Worm (Caenorhabditis elegans) whole organism, mixed stage, embryonic: ENCODE results near the gene T08G3.11.

Experiments used
- M03D4.4 ChIP-seq: sonication (generic microtip); optimal IDR thresholded peaks from 2 replicates; lab custom pipeline; 2017; ENCODE audit warnings: mild to moderate bottlenecking, missing genetic modification characterization, missing compliant biosample characterization
- bed-3 ChIP-seq: fragments of 200-800 bp; sonication (Bioruptor generic); optimal IDR thresholded peaks from 3 replicates; lab custom pipeline; 2018; ENCODE audit warnings: mild to moderate bottlenecking, missing genetic modification characterization, moderate library complexity, missing compliant biosample characterization
- blmp-1 ChIP-seq: fragments of 150-350 bp; optimal IDR thresholded peaks from 2 replicates; lab custom pipeline; 2014; ENCODE audit warnings: missing biosample characterization, missing genetic modification characterization
- ceh-39 ChIP-seq: fragments of 150-350 bp; optimal IDR thresholded peaks from 2 replicates; lab custom pipeline; 2014; ENCODE audit warnings: missing biosample characterization, missing genetic modification characterization
- ceh-43 ChIP-seq: fragments of 200-800 bp; sonication (Bioruptor generic); optimal IDR thresholded peaks from 2 replicates; lab custom pipeline; 2018; ENCODE audit warnings: mild to moderate bottlenecking, missing genetic modification characterization, moderate library complexity, missing compliant biosample characterization
- ceh-83 ChIP-seq: fragments of 200-800 bp; sonication (Bioruptor generic); optimal IDR thresholded peaks from 2 replicates; lab custom pipeline; 2018; ENCODE audit warnings: mild to moderate bottlenecking, missing genetic modification characterization, missing compliant biosample characterization
- ces-1 ChIP-seq: fragments of 150-350 bp; optimal IDR thresholded peaks from 2 replicates; lab custom pipeline; 2014; ENCODE audit warnings: missing biosample characterization, missing genetic modification reagents, missing genetic modification characterization
- cnd-1 ChIP-seq: fragments of 200-800 bp; sonication (Bioruptor generic); optimal IDR thresholded peaks from 2 replicates; lab custom pipeline; 2018; ENCODE audit warnings: mild to moderate bottlenecking, missing genetic modification characterization, missing compliant biosample characterization
- drap-1 ChIP-seq: fragments of 200-800 bp; sonication (Bioruptor generic); optimal IDR thresholded peaks from 3 replicates; lab custom pipeline; 2018; ENCODE audit warnings: mild to moderate bottlenecking, missing genetic modification characterization, missing compliant biosample characterization
- elt-1 ChIP-seq: sonication (generic microtip); optimal IDR thresholded peaks from 2 replicates; lab custom pipeline; 2017; ENCODE audit warnings: missing genetic modification characterization, mild to moderate bottlenecking, missing compliant biosample characterization, antibody characterized with exemption, moderate library complexity, borderline replicate concordance; ENCODE audit not compliant: insufficient read depth
- elt-3 ChIP-seq: fragments of 150-350 bp; optimal IDR thresholded peaks from 2 replicates; lab custom pipeline; 2014; ENCODE audit warnings: missing biosample characterization, missing genetic modification characterization
- flh-1 ChIP-seq: fragments of 200-800 bp; sonication (Bioruptor generic); optimal IDR thresholded peaks from 2 replicates; lab custom pipeline; 2018; ENCODE audit warnings: mild to moderate bottlenecking, missing genetic modification characterization, moderate library complexity, missing compliant biosample characterization
- ham-2 ChIP-seq: fragments of 200-800 bp; sonication (Bioruptor generic); optimal IDR thresholded peaks from 2 replicates; lab custom pipeline; 2018; ENCODE audit warnings: mild to moderate bottlenecking, missing genetic modification characterization, missing compliant biosample characterization
- hlh-1 ChIP-seq: fragments of 150-350 bp; optimal IDR thresholded peaks from 2 replicates; lab custom pipeline; 2014; ENCODE audit warnings: missing biosample characterization, missing genetic modification reagents, missing genetic modification characterization
- lin-13 ChIP-seq: fragments of 150-350 bp; optimal IDR thresholded peaks from 2 replicates; lab custom pipeline; 2014; ENCODE audit warnings: missing biosample characterization, missing genetic modification characterization
- lin-32 ChIP-seq: fragments of 200-800 bp; sonication (Bioruptor generic); optimal IDR thresholded peaks from 2 replicates; lab custom pipeline; 2018; ENCODE audit warnings: mild to moderate bottlenecking, missing genetic modification characterization, missing compliant biosample characterization
- lsy-2 ChIP-seq: fragments of 150-350 bp; optimal IDR thresholded peaks from 2 replicates; lab custom pipeline; 2014; ENCODE audit warnings: missing biosample characterization, missing genetic modification characterization
- mab-5 ChIP-seq: fragments of 150-350 bp; optimal IDR thresholded peaks from 2 replicates; lab custom pipeline; 2014; ENCODE audit warnings: missing biosample characterization, missing genetic modification characterization
- mep-1 ChIP-seq: fragments of 150-350 bp; optimal IDR thresholded peaks from 2 replicates; lab custom pipeline; 2017; ENCODE audit warnings: missing biosample characterization, missing genetic modification reagents, missing genetic modification characterization, inconsistent platforms
- mls-2 ChIP-seq: sonication (generic microtip); optimal IDR thresholded peaks from 2 replicates; lab custom pipeline; 2016; ENCODE audit warnings: mild to moderate bottlenecking, missing genetic modification characterization, moderate library complexity, missing compliant biosample characterization
- nhr-12 ChIP-seq: fragments of 150-350 bp; optimal IDR thresholded peaks from 2 replicates; lab custom pipeline; 2014; ENCODE audit warnings: missing biosample characterization, missing genetic modification characterization
- nhr-2 ChIP-seq: fragments of 150-350 bp; optimal IDR thresholded peaks from 2 replicates; lab custom pipeline; 2014; ENCODE audit warnings: missing biosample characterization, missing genetic modification characterization
- nhr-237 ChIP-seq: fragments of 150-350 bp; optimal IDR thresholded peaks from 2 replicates; lab custom pipeline; 2014; ENCODE audit warnings: missing biosample characterization, missing genetic modification characterization
- nhr-28 ChIP-seq: fragments of 150-350 bp; optimal IDR thresholded peaks from 2 replicates; lab custom pipeline; 2014; ENCODE audit warnings: missing biosample characterization, missing genetic modification characterization
- nhr-76 ChIP-seq: sonication (generic microtip); optimal IDR thresholded peaks from 2 replicates; lab custom pipeline; 2017; ENCODE audit warnings: missing biosample characterization, missing genetic modification characterization
- pha-4 ChIP-seq: fragments of 150-350 bp; optimal IDR thresholded peaks from 2 replicates; lab custom pipeline; 2018; ENCODE audit warnings: missing biosample characterization, missing genetic modification reagents, missing genetic modification characterization
- sem-2 ChIP-seq: fragments of 200-800 bp; sonication (Bioruptor generic); optimal IDR thresholded peaks from 2 replicates; lab custom pipeline; 2018; ENCODE audit warnings: mild to moderate bottlenecking, missing genetic modification characterization, missing compliant biosample characterization
- snpc-4 ChIP-seq: fragments of 150-350 bp; optimal IDR thresholded peaks from 2 replicates; lab custom pipeline; 2014; ENCODE audit warnings: missing biosample characterization, missing genetic modification characterization
- sptf-1 ChIP-seq: sonication (generic microtip); optimal IDR thresholded peaks from 2 replicates; lab custom pipeline; 2017; ENCODE audit warnings: mild to moderate bottlenecking, missing genetic modification characterization, moderate library complexity, missing compliant biosample characterization
- tbx-8 ChIP-seq: fragments of 200-800 bp; sonication (Bioruptor generic); optimal IDR thresholded peaks from 2 replicates; lab custom pipeline; 2018; ENCODE audit warnings: mild to moderate bottlenecking, missing genetic modification characterization, moderate library complexity, missing compliant biosample characterization
- unc-120 ChIP-seq: sonication (generic microtip); optimal IDR thresholded peaks from 2 replicates; lab custom pipeline; 2017; ENCODE audit warnings: missing genetic modification characterization, missing compliant biosample characterization; ENCODE audit not compliant: poor library complexity, severe bottlenecking
- unc-39 ChIP-seq: fragments of 150-350 bp; optimal IDR thresholded peaks from 2 replicates; lab custom pipeline; 2014; ENCODE audit warnings: missing biosample characterization, missing genetic modification characterization
- unc-62 ChIP-seq: fragments of 150-350 bp; optimal IDR thresholded peaks from 2 replicates; lab custom pipeline; 2014; ENCODE audit warnings: missing biosample characterization, missing genetic modification reagents, missing genetic modification characterization
- zip-8 ChIP-seq: fragments of 150-350 bp; optimal IDR thresholded peaks from 2 replicates; lab custom pipeline; 2014; ENCODE audit warnings: missing biosample characterization, missing genetic modification characterization
- ztf-11 ChIP-seq: fragments of 150-350 bp; optimal IDR thresholded peaks from 2 replicates; lab custom pipeline; 2014; ENCODE audit warnings: missing biosample characterization, missing genetic modification characterization

T08G3.11 gene

DNA sequence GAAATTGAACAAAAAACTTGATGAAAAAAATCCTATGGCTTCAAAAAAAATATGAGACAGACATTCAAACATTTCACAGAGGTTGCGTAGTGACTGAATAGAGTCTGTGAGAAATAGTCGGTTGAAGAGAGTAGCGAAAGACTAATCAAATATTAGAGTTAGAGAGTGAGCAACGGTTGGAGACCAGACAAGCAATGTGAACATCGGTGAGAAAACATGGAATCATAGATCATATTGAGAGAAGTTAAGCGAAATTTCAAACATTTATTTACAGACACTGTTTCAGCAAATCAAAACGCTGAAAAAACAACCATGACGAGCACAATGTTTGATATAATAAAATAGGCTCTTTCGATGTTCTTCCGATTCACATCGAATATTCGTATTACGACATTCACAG is 27.5 kb upstream of the T08G3.11 start:
- no peak for TF ChIP-seq blmp-1 (tag; lab: Kevin White, UChicago)
- TF ChIP-seq lsy-2 (tag; lab: Kevin White, UChicago), result no peak
- TF ChIP-seq lin-32 (GFP tag; lab: Kevin White, UChicago), result no peak

DNA sequence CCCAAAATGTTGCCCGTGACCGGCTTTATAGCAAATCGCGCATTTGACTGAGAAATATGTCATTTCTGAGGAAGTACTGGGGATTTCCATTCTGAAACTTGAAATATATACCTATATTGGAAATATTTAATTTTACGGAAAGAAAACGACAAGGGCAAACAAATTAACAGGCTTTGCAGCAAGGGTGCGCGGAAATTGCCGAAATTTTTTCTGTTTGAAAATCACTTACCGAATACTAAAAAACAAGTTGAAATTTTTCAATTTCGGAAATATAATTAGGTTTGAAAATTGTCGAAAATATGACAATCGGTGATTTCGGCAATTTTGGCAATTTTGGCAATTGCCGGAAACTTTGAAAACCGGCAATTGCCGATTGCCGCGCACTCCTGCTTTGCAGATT is 26.7 kb upstream of the T08G3.11 start, which contains the start of gene nhr-54:
nhr-54 (minus strand) TSS at position 101 of the 400 bp plus-strand sequence.
- TF ChIP-seq unc-39 (tag; lab: Kevin White, UChicago), result no peak
- TF ChIP-seq lsy-2 (tag; lab: Kevin White, UChicago), result no peak
- no peak for TF ChIP-seq ces-1
- no peak for TF ChIP-seq mep-1 (tag; lab: Kevin White, UChicago)
- TF ChIP-seq mab-5 (tag; lab: Kevin White, UChicago), result no peak
- no peak for TF ChIP-seq M03D4.4 (tag; lab: Kevin White, UChicago)
- no peak for TF ChIP-seq lin-13 (tag; lab: Kevin White, UChicago)
- TF ChIP-seq lin-32 (GFP tag; lab: Kevin White, UChicago), result no peak
- no peak for TF ChIP-seq bed-3 (GFP tag; lab: Kevin White, UChicago)
- TF ChIP-seq hlh-1, result no peak
- no peak for TF ChIP-seq cnd-1 (tag; lab: Kevin White, UChicago)
- TF ChIP-seq ham-2, result no peak
- no peak for TF ChIP-seq nhr-28 (tag; lab: Kevin White, UChicago)
- TF ChIP-seq nhr-76 (tag; lab: Kevin White, UChicago), result no peak
- TF ChIP-seq elt-1 (tag; lab: Kevin White, UChicago), result no peak
- TF ChIP-seq unc-62, result no peak

DNA sequence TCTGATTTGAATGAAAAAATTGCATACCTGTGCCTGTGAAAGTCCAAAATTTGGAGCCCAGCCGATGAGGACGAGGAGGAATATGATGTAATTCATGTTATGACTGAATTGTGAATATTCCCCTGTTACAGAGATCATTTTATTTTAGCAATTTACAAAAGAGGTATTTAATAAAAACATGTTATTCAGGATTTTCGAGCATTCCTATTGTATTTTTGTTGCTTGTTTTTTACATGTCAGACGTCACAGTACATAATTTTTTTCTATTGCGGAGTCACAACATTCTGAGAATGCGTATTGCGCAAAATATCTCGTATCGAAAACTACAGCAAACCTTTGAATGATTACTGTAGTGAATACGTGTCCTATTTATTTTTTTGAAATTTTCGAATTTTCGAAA is 24.0 kb upstream of the T08G3.11 start, which contains the start of gene F36D3.14:
F36D3.14 (minus strand) TSS at position 101 of the 400 bp plus-strand sequence.
- no peak for TF ChIP-seq mep-1 (tag; lab: Kevin White, UChicago)
- no peak for TF ChIP-seq unc-39 (tag; lab: Kevin White, UChicago)
- TF ChIP-seq ceh-39 (tag; lab: Kevin White, UChicago), result no peak
- no peak for TF ChIP-seq mls-2 (tag; lab: Kevin White, UChicago)
- TF ChIP-seq elt-1 (tag; lab: Kevin White, UChicago), result no peak
- TF ChIP-seq, all 35 proteins: peak for 0

DNA sequence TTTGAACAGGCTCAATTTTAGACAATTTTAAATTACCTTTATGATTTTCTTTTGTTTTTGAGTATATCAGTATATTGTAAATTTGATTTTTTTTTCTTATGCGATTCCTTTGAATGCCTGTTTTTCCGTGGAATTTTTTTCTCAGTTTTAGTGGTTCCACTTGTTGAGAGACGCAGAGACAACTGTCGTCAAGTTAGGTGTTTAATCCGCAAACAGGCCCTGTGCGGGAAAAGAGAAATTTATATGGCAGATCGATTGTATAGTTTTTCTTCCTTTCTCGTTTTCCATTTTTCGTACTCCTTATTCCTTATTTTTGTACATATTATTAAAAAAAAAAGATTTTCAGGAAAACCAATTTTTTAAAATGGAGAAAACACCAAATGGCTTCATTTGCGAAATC is 19.8 kb upstream of the T08G3.11 start, which contains the start of gene F36D3.1:
F36D3.1 (plus strand) TSS at position 347 of the 400 bp plus-strand sequence.
- TF ChIP-seq sptf-1 (no peak), ham-2 (no peak), unc-62 (no peak), nhr-12 (tag; lab: Kevin White, UChicago) (no peak), ceh-43 (GFP tag; lab: Kevin White, UChicago) (no peak), nhr-2 (tag; lab: Kevin White, UChicago) (no peak), flh-1 (GFP tag; lab: Kevin White, UChicago) (no peak), ztf-11 (tag; lab: Kevin White, UChicago) (no peak), mab-5 (tag; lab: Kevin White, UChicago) (no peak), lsy-2 (tag; lab: Kevin White, UChicago) (peak; percentile 45), unc-120 (no peak), nhr-76 (tag; lab: Kevin White, UChicago) (no peak), tbx-8 (GFP tag; lab: Kevin White, UChicago) (no peak), unc-39 (tag; lab: Kevin White, UChicago) (no peak), mls-2 (tag; lab: Kevin White, UChicago) (no peak), cnd-1 (tag; lab: Kevin White, UChicago) (no peak), hlh-1 (peak; percentile 50), bed-3 (GFP tag; lab: Kevin White, UChicago) (no peak), elt-3 (tag; lab: Kevin White, UChicago) (no peak), mep-1 (tag; lab: Kevin White, UChicago) (peak; percentile 44), ceh-83 (no peak), blmp-1 (tag; lab: Kevin White, UChicago) (no peak), ces-1 (peak; percentile 20), ceh-39 (tag; lab: Kevin White, UChicago) (no peak), lin-32 (GFP tag; lab: Kevin White, UChicago) (no peak), snpc-4 (tag; lab: Kevin White, UChicago) (no peak), elt-1 (tag; lab: Kevin White, UChicago) (no peak), sem-2 (no peak), nhr-237 (tag; lab: Kevin White, UChicago) (no peak), lin-13 (tag; lab: Kevin White, UChicago) (no peak), pha-4 (tag; lab: Kevin White, UChicago) (peak; percentile 34), zip-8 (no peak), M03D4.4 (tag; lab: Kevin White, UChicago) (no peak), nhr-28 (tag; lab: Kevin White, UChicago) (no peak), drap-1 (GFP tag; lab: Kevin White, UChicago) (no peak)
